Worm (Caenorhabditis elegans) whole organism, L4 larva: ENCODE data around the gene paqr-3.
"Not testable (repeated sequence)": the region's sequence is repeated elsewhere in the genome, so short reads cannot be mapped to it uniquely, and the experiment has no call there.

ENCODE experiments used
- R02D3.7 ChIP-seq: fragments of 150-350 bp; sonication (generic microtip); optimal IDR thresholded peaks from 3 replicates; lab custom pipeline; 2014; ENCODE audit warnings: missing biosample characterization, missing genetic modification characterization
- T20F7.1 ChIP-seq: fragments of 200-800 bp; sonication (Bioruptor generic); optimal IDR thresholded peaks from 2 replicates; lab custom pipeline; 2018; ENCODE audit warnings: mild to moderate bottlenecking, missing genetic modification characterization, missing compliant biosample characterization
- Y75B8A.6 ChIP-seq: fragments of 200-800 bp; sonication (Bioruptor generic); IDR thresholded peaks from 2 replicates; pipeline ENCODE4 v1.3.6; 2022; ENCODE audit warnings: missing genetic modification reagents, missing genetic modification characterization, missing compliant biosample characterization
- aha-1 ChIP-seq: fragments of 150-350 bp; peaks from one replicate; lab custom pipeline; 2014; ENCODE audit warnings: missing biosample characterization, missing genetic modification characterization
- attf-4 ChIP-seq: sonication (generic microtip); optimal IDR thresholded peaks from 3 replicates; lab custom pipeline; 2017; ENCODE audit warnings: missing biosample characterization, missing genetic modification characterization
- ces-1 ChIP-seq: fragments of 150-350 bp; sonication (generic microtip); optimal IDR thresholded peaks from 4 replicates; lab custom pipeline; 2014; ENCODE audit warnings: missing biosample characterization, missing genetic modification reagents, missing genetic modification characterization
- daf-16 ChIP-seq, 3 experiments: sonication (generic microtip); optimal IDR thresholded peaks; 2 replicates each; lab custom pipeline; 2016 to 2017; ENCODE audit warnings: missing genetic modification characterization in 3 of 3, missing genetic modification reagents in 3 of 3, mild to moderate bottlenecking in 2 of 3, missing compliant biosample characterization in 2 of 3, missing biosample characterization in 1 of 3, moderate library complexity in 1 of 3
- dmd-8 ChIP-seq: fragments of 200-800 bp; sonication (Bioruptor generic); IDR thresholded peaks from 2 replicates; pipeline ENCODE4 v1.3.6; 2022; ENCODE audit warnings: missing genetic modification characterization, missing compliant biosample characterization
- dve-1 ChIP-seq: sonication (generic microtip); optimal IDR thresholded peaks from 2 replicates; lab custom pipeline; 2017; ENCODE audit warnings: antibody characterized with exemption, mild to moderate bottlenecking, missing genetic modification characterization, missing compliant biosample characterization; ENCODE audit not compliant: insufficient read depth
- hlh-11 ChIP-seq: fragments of 200-800 bp; sonication (Bioruptor generic); optimal IDR thresholded peaks from 2 replicates; lab custom pipeline; 2018; ENCODE audit warnings: mild to moderate bottlenecking, missing genetic modification characterization, missing compliant biosample characterization
- hlh-30 ChIP-seq: sonication (generic microtip); optimal IDR thresholded peaks from 2 replicates; lab custom pipeline; 2017; ENCODE audit warnings: antibody characterized with exemption, mild to moderate bottlenecking, missing genetic modification characterization, missing compliant biosample characterization; ENCODE audit not compliant: insufficient read depth
- lim-7 ChIP-seq: fragments of 200-800 bp; sonication (Bioruptor generic); IDR thresholded peaks from 2 replicates; pipeline ENCODE4 v1.3.6; 2022; ENCODE audit warnings: missing genetic modification characterization, missing compliant biosample characterization
- lin-1 ChIP-seq: fragments of 200-800 bp; sonication (Bioruptor generic); IDR thresholded peaks from 2 replicates; pipeline ENCODE4 v1.3.6; 2022; ENCODE audit warnings: missing genetic modification reagents, missing genetic modification characterization, missing compliant biosample characterization
- lin-13 ChIP-seq: fragments of 150-350 bp; optimal IDR thresholded peaks from 2 replicates; lab custom pipeline; 2014; ENCODE audit warnings: missing biosample characterization, missing genetic modification reagents, missing genetic modification characterization
- lin-15B ChIP-seq: fragments of 150-350 bp; sonication (generic microtip); optimal IDR thresholded peaks from 3 replicates; lab custom pipeline; 2014; ENCODE audit warnings: missing biosample characterization, missing genetic modification characterization
- lin-38 ChIP-seq: fragments of 200-800 bp; sonication (Bioruptor generic); IDR thresholded peaks from 2 replicates; pipeline ENCODE4 v1.3.6; 2022; ENCODE audit warnings: missing genetic modification reagents, missing genetic modification characterization, missing compliant biosample characterization
- madf-9 ChIP-seq: fragments of 200-800 bp; sonication (Bioruptor generic); conservative IDR thresholded peaks from 2 replicates; pipeline ENCODE4 v1.3.6; 2022; ENCODE audit warnings: missing genetic modification reagents, missing genetic modification characterization, missing compliant biosample characterization
- mxl-3 ChIP-seq: fragments of 200-800 bp; sonication (Bioruptor generic); optimal IDR thresholded peaks from 2 replicates; lab custom pipeline; 2018; ENCODE audit warnings: mild to moderate bottlenecking, missing genetic modification characterization, missing compliant biosample characterization
- nhr-28 ChIP-seq: fragments of 150-350 bp; optimal IDR thresholded peaks from 2 replicates; lab custom pipeline; 2014; ENCODE audit warnings: missing biosample characterization, missing genetic modification characterization
- nhr-41 ChIP-seq: fragments of 200-800 bp; sonication (Bioruptor generic); IDR thresholded peaks from 2 replicates; pipeline ENCODE4 v1.3.6; 2022; ENCODE audit warnings: missing genetic modification reagents, missing genetic modification characterization, missing compliant biosample characterization
- nhr-77 ChIP-seq: fragments of 150-350 bp; optimal IDR thresholded peaks from 2 replicates; lab custom pipeline; 2014; ENCODE audit warnings: missing biosample characterization, missing genetic modification characterization
- php-3 ChIP-seq: fragments of 200-800 bp; sonication (Bioruptor generic); IDR thresholded peaks from 2 replicates; pipeline ENCODE4 v1.3.6; 2022; ENCODE audit warnings: missing genetic modification reagents, missing genetic modification characterization, missing compliant biosample characterization
- pqm-1 ChIP-seq: sonication (generic microtip); optimal IDR thresholded peaks from 2 replicates; lab custom pipeline; 2017; ENCODE audit warnings: missing biosample characterization, missing genetic modification characterization
- sdz-12 ChIP-seq: fragments of 200-800 bp; sonication (Bioruptor generic); optimal IDR thresholded peaks from 2 replicates; lab custom pipeline; 2018; ENCODE audit warnings: mild to moderate bottlenecking, missing genetic modification characterization, missing compliant biosample characterization
- snpc-1.2 ChIP-seq: fragments of 200-800 bp; sonication (Bioruptor generic); IDR thresholded peaks from 2 replicates; pipeline ENCODE4 v1.3.6; 2022; ENCODE audit warnings: missing genetic modification reagents, missing genetic modification characterization, missing compliant biosample characterization
- spr-1 ChIP-seq: sonication (generic microtip); optimal IDR thresholded peaks from 2 replicates; lab custom pipeline; 2016; ENCODE audit warnings: mild to moderate bottlenecking, missing genetic modification characterization, missing compliant biosample characterization
- unc-62 ChIP-seq, 3 experiments: fragments of 150-350 bp in 1 of 3; sonication (generic microtip); optimal IDR thresholded peaks in 2 of 3; peaks in 1 of 3; 1 replicate in 1 of 3; 2 replicates in 2 of 3; lab custom pipeline; 2014 to 2017; ENCODE audit warnings: missing biosample characterization in 3 of 3, missing genetic modification characterization in 3 of 3, missing genetic modification reagents in 3 of 3, missing genotype in 1 of 3
- zip-11 ChIP-seq: fragments of 200-800 bp; sonication (Bioruptor generic); IDR thresholded peaks from 2 replicates; pipeline ENCODE4 v1.3.6; 2022; ENCODE audit warnings: missing genetic modification characterization, missing compliant biosample characterization

Gene paqr-3

DNA sequence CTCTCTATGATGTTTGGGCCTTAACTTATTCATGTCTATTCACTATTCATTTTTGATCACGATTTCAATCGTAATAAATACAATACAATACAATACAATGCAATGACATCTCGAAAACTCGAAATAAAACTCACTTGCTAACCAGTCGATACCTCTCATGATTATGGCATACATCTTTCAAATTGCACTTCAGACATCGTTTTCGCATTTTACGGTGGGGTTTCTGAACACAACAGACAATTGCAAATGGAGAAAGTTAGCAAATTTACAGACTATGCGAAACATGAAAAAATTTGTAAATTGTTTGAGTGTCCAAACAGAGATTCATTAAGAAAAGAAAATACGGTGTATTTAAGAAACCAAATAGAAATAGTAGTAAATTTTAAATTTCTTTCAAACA lies at the start of gene paqr-3:
TSS of gene paqr-3 (minus strand) at position 210 of the 400 bp plus-strand sequence.
- TF ChIP-seq snpc-1.2 (GFP tag; lab: Robert Waterston, UW) = peak; percentile 78
- no peak for TF ChIP-seq hlh-30 (tag; lab: Kevin White, UChicago)
- TF ChIP-seq nhr-41 (GFP tag; lab: Robert Waterston, UW) = no peak
- no peak for TF ChIP-seq mxl-3 (GFP tag; lab: Kevin White, UChicago)
- no peak for TF ChIP-seq lin-13 (GFP tag; lab: Kevin White, UChicago)
- TF ChIP-seq, all 104 proteins: peak for 1

DNA sequence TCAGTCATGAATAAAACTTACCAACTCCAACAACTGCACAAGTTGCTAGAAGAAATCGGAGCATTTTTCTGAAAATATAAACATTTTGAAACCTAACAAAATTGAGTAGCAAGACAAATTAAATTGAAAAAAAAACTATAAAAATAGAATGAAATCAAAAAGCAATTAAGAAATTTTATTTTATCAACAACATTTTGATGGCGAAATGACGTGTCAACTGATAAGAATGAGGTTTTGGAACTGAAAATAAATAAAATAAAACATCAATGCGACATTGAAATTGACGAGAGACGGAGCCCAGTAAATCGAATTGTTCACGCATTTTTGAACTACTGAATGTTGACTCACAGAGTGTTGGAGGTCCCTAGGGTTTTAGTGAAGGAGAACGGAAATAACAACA lies 47.4 kb upstream of the paqr-3 start, which contains the start of gene F55B11.4:
TSS of gene F55B11.4 (minus strand) at position 68 of the 400 bp plus-strand sequence.
- TF ChIP-seq php-3 (peak; percentile 97), nhr-28 (tag; lab: Kevin White, UChicago) (peak; percentile 36), daf-16 (GFP tag; optimal IDR thresholded peaks at IDR 0.05; lab: Kevin White, UChicago) (no peak), daf-16 (tag; optimal IDR thresholded peaks at IDR 0.05; lab: Kevin White, UChicago) (peak; percentile 90), dve-1 (tag; lab: Kevin White, UChicago) (peak; percentile 27), spr-1 (tag; lab: Kevin White, UChicago) (no peak), nhr-77 (tag; lab: Kevin White, UChicago) (peak; percentile 6), lin-1 (GFP tag; lab: Robert Waterston, UW) (no peak), hlh-11 (tag; lab: Kevin White, UChicago) (no peak), pqm-1 (tag; lab: Kevin White, UChicago) (peak; percentile 69)
- TF ChIP-seq, all 104 proteins: peak for 6

DNA sequence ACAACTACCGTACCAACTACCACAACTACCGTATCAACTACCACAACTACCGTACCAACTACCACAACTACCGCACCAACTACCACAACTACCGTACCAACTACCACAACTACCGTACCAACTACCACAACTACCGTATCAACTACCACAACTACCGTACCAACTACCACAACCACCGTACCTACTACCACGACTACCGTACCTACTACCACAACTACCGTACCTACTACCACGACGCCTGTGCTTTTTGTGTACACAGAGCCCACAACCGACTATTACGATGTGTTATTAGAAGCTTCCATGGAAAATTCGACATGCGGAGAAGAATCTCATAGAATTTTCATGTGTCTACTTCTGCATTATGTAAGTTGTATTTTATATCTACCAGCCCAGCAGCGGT lies 43.9 kb upstream of the paqr-3 start, which contains the start of gene F55B11.5:
TSS of gene F55B11.5 (plus strand) at position 301 of the 400 bp plus-strand sequence.
- not testable (repeated sequence) for TF ChIP-seq dmd-8 (GFP tag; lab: Robert Waterston, UW); attf-4 (tag; lab: Kevin White, UChicago); sdz-12 (GFP tag; lab: Kevin White, UChicago)

DNA sequence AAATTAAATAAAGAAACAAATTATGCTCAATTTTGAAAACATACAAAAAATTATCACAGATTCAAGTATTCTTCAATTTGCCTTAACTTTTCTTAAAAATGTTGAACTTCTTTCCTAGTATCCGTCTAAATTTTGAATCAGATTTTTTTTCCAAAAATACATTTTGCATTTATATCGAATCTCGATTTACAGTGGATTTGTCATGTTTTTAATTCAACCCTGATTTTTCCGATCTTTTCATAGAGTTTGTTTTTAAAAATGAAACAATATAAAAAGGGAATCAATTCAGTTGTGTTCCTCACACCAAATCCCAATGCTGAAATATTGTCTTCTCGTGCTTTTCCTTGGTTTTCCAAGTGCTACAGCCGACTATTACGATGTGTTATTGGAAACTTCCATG lies 40.9 kb upstream of the paqr-3 start, which contains the start of gene F55B11.3:
TSS of gene F55B11.3 (plus strand) at position 301 of the 400 bp plus-strand sequence.
- TF ChIP-seq R02D3.7 (tag; lab: Kevin White, UChicago) = no peak
- no peak for TF ChIP-seq Y75B8A.6 (GFP tag; lab: Robert Waterston, UW)
- TF ChIP-seq ces-1 (GFP tag; lab: Kevin White, UChicago) = no peak
- TF ChIP-seq unc-62 (GFP tag; optimal IDR thresholded peaks at IDR 0.05 in 1 of 2; lab: Kevin White, UChicago) = no peak
- TF ChIP-seq unc-62 (tag; optimal IDR thresholded peaks at IDR 0.05; lab: Kevin White, UChicago) = no peak
- no peak for TF ChIP-seq T20F7.1 (GFP tag; lab: Kevin White, UChicago)
- no peak for TF ChIP-seq madf-9 (GFP tag; lab: Robert Waterston, UW)

DNA sequence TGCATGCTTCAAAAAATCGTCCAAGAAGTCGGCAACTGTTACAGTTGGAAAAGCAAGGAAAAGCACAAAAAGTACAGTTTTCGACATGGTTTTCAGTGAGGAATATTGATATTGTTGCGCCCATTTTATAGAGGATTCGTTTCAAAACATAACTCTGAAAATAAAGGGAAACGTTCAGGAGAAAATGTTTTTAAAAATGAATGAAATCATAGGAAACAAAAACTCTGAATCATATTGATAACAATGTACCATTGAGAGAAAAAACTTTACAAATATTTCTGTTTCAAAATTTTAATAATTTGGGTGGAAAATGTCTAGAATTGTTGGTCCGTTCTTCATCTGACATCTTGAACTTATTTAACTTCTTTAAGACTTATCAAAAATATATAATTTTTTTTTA lies 39.7 kb upstream of the paqr-3 start, which contains the start of gene F55B11.2:
TSS of gene F55B11.2 (minus strand) at position 101 of the 400 bp plus-strand sequence.
- no peak for TF ChIP-seq lin-15B (tag; lab: Kevin White, UChicago)
- TF ChIP-seq, all 104 proteins: peak for 0

DNA sequence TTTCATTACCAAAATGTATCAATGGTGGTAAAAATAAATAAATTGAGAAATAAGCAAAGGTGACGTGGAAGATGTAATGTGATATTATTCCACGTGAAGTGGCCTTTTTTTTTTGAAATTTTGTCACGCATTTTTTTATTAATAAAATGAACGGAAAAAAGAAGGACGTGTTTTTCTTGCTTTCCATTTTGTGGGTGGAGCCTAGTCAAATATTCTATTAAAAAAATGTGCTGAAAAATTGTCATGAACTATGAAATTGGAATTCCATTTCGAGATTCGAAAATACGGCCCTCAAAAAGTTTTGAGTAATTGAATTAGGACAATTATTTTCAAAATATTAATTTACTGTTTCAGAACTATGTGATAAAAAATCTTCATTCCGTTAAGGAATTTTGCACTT lies 38.5 kb upstream of the paqr-3 start, which contains the start of gene F55B11.7:
TSS of gene F55B11.7 (minus strand) at position 101 of the 400 bp plus-strand sequence.
- TF ChIP-seq lin-38 (GFP tag; lab: Robert Waterston, UW) (no peak), zip-11 (no peak), aha-1 (tag; lab: Kevin White, UChicago) (peak; percentile 5), php-3 (no peak), lim-7 (no peak)
